Fruit fly (Drosophila melanogaster): ENCODE measurements around the gene CG10681.

DNA sequence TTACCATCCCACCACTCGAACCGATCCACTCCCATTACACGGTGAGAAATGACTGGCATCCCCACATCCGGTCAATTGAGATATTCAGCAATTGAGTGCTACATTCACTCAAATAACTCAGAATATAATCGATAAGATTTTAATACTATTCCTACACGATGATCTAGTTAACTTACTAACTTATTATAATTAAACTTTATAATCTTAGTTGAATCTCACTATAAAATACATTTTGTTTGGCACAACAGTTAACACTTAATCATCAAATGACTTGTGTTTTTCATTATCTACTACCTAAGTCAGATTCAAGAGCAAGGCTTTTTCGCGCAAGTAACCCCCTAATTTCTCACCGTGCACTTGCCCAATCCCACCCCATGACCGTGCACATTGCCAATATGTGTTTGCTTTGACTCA lies 6.0 kb upstream of the CG10681 start:
- TF ChIP-seq CTCF (optimal IDR thresholded peaks at IDR 0.05) (no peak), CG8478 (optimal IDR thresholded peaks at IDR 0.05) (no peak)
